Worm (Caenorhabditis elegans): Measurements from ENCODE around the gene ZK488.6.

Gene ZK488.6

ce11 chrV:590182-590581, at the start of gene ZK488.6:
Gene ZK488.6 (plus strand): TSS chrV:590482.
- no peak for TF ChIP-seq tab-1 (GFP tag; IDR thresholded peaks at IDR 0.05)
- no peak for TF ChIP-seq T22C8.4 (GFP tag; IDR thresholded peaks at IDR 0.05)
- no peak for TF ChIP-seq med-1 (GFP tag; optimal IDR thresholded peaks at IDR 0.05; ENCODE audit: insufficient read depth)
- TF ChIP-seq ztf-29 (GFP tag; IDR thresholded peaks at IDR 0.05): no peak
- TF ChIP-seq cog-1 (tag; optimal IDR thresholded peaks at IDR 0.05): no peak

DNA sequence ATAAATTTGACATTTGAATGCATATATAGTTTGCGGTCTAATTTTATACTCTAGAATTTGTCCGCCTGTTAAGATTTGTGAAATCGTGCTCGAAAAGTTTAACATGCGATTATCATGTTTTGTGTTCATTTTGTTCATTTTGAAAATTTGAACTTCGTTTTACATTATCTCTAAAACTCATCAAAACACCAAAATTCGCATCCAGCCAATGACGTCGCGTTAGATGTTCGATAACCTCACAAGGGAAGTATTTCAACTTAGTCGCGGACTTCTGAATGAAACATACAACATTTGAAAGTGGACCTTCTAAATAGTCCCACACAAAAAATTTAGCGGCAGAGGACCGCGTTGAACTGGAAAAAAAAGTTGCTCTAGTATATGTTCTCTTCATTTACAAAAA, 48.8 kb upstream of the ZK488.6 start:
- no peak for TF ChIP-seq ztf-23 (GFP tag; IDR thresholded peaks at IDR 0.05)
- TF ChIP-seq ref-1 (GFP tag; conservative IDR thresholded peaks at IDR 0.05): no peak
- no peak for TF ChIP-seq klf-2 (GFP tag; conservative IDR thresholded peaks at IDR 0.05)
- no peak for TF ChIP-seq med-1 (GFP tag; optimal IDR thresholded peaks at IDR 0.05; ENCODE audit: insufficient read depth)
- no peak for TF ChIP-seq ztf-29 (GFP tag; IDR thresholded peaks at IDR 0.05)
- no peak for TF ChIP-seq T22C8.4 (GFP tag; IDR thresholded peaks at IDR 0.05)
- TF ChIP-seq cog-1 (tag; optimal IDR thresholded peaks at IDR 0.05): no peak
- no peak for TF ChIP-seq flt-1 (GFP tag; IDR thresholded peaks at IDR 0.05)
- no peak for TF ChIP-seq tab-1 (GFP tag; IDR thresholded peaks at IDR 0.05)

- TF ChIP-seq ref-1 (GFP tag; conservative IDR thresholded peaks at IDR 0.05): no peak
- TF ChIP-seq T22C8.4 (GFP tag; IDR thresholded peaks at IDR 0.05): no peak
- no peak for TF ChIP-seq flt-1 (GFP tag; IDR thresholded peaks at IDR 0.05)
- no peak for TF ChIP-seq ztf-23 (GFP tag; IDR thresholded peaks at IDR 0.05)
- TF ChIP-seq med-1 (GFP tag; optimal IDR thresholded peaks at IDR 0.05; ENCODE audit: insufficient read depth): no peak
- no peak for TF ChIP-seq klf-2 (GFP tag; conservative IDR thresholded peaks at IDR 0.05)
- no peak for TF ChIP-seq tab-1 (GFP tag; IDR thresholded peaks at IDR 0.05)
- TF ChIP-seq ztf-29 (GFP tag; IDR thresholded peaks at IDR 0.05): no peak
Observed at ce11 chrV:543169-543568, 47.1 kb upstream of the ZK488.6 start, which contains the start of gene C14C6.3. Gene C14C6.3 (plus strand): TSS chrV:543469.

DNA sequence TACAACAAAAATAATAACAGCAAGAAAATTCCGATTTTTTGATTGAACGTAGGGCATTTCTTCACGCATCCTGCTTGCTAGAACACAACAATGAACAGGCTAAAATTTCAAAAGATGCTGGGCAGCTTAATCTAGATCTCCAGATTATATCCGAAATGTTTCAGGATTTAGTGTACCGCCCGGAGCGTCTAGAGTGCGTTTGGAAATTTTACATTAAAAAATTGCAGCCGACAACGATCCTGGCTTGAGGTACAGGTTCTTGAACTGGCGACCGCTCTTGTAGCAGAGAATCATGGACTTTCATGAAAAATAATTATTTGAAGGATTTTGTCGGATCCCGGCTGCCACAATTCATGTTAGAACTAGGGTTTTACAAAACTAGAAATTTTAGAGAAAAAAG, 42.3 kb upstream of the ZK488.6 start, which contains the start of gene C14C6.6:
C14C6.6 (minus strand) TSS at position 101 of the 400 bp plus-strand sequence.
- no peak for TF ChIP-seq T22C8.4 (GFP tag; IDR thresholded peaks at IDR 0.05)
- TF ChIP-seq cog-1 (tag; optimal IDR thresholded peaks at IDR 0.05): no peak
- no peak for TF ChIP-seq ztf-23 (GFP tag; IDR thresholded peaks at IDR 0.05)
- TF ChIP-seq ref-1 (GFP tag; conservative IDR thresholded peaks at IDR 0.05): no peak
- no peak for TF ChIP-seq tab-1 (GFP tag; IDR thresholded peaks at IDR 0.05)
- no peak for TF ChIP-seq med-1 (GFP tag; optimal IDR thresholded peaks at IDR 0.05; ENCODE audit: insufficient read depth)
- TF ChIP-seq klf-2 (GFP tag; conservative IDR thresholded peaks at IDR 0.05): no peak
- no peak for TF ChIP-seq ztf-29 (GFP tag; IDR thresholded peaks at IDR 0.05)
- TF ChIP-seq flt-1 (GFP tag; IDR thresholded peaks at IDR 0.05): no peak

DNA sequence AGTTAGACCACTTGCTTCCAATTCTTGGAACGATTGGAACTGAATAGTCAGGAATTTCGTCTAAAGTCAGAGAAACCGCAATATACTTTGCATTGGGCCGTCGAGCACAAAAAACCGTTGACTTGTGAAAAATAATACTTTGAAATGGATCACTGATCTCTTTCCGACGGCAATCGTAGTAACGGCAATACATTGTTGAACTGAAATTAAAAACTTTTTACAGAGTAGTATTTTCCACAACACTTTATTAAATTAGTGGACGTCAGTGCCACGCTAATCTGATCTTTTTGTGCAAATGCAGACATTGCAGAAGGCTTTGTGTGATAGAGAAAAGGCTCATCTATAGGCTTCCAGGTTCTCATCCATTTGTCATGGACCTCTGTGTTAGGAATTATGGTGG, 37.9 kb upstream of the ZK488.6 start:
- no peak for TF ChIP-seq tab-1 (GFP tag; IDR thresholded peaks at IDR 0.05)
- TF ChIP-seq med-1 (GFP tag; optimal IDR thresholded peaks at IDR 0.05; ENCODE audit: insufficient read depth): no peak
- TF ChIP-seq flt-1 (GFP tag; IDR thresholded peaks at IDR 0.05): no peak
- TF ChIP-seq ref-1 (GFP tag; conservative IDR thresholded peaks at IDR 0.05): no peak
- TF ChIP-seq ztf-29 (GFP tag; IDR thresholded peaks at IDR 0.05): no peak
- no peak for TF ChIP-seq klf-2 (GFP tag; conservative IDR thresholded peaks at IDR 0.05)
- TF ChIP-seq T22C8.4 (GFP tag; IDR thresholded peaks at IDR 0.05): no peak
- no peak for TF ChIP-seq ztf-23 (GFP tag; IDR thresholded peaks at IDR 0.05)
- TF ChIP-seq cog-1 (tag; optimal IDR thresholded peaks at IDR 0.05): no peak

DNA sequence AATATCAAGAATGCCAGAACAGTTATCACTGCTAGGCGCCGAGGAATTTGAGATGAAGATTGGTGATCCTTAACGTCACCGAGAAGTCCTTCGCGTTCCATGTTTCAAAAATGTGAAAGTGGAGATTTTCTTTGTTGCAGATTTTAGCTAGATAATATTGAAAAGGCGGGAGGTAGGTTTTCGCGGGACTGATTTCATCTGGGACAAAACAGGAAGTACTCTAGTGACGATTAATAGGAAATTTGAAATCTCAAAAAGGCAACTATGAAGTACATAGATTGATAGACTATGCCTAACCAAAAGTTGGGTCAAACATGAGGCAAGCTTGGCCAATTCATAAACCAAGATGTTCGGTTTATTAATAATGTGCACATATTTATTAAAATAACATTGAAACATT, 37.2 kb upstream of the ZK488.6 start, which contains the start of gene C14C6.8:
C14C6.8 (minus strand) TSS at position 101 of the 400 bp plus-strand sequence.
- TF ChIP-seq T22C8.4 (GFP tag; IDR thresholded peaks at IDR 0.05): no peak
- no peak for TF ChIP-seq cog-1 (tag; optimal IDR thresholded peaks at IDR 0.05)
- no peak for TF ChIP-seq klf-2 (GFP tag; conservative IDR thresholded peaks at IDR 0.05)

DNA sequence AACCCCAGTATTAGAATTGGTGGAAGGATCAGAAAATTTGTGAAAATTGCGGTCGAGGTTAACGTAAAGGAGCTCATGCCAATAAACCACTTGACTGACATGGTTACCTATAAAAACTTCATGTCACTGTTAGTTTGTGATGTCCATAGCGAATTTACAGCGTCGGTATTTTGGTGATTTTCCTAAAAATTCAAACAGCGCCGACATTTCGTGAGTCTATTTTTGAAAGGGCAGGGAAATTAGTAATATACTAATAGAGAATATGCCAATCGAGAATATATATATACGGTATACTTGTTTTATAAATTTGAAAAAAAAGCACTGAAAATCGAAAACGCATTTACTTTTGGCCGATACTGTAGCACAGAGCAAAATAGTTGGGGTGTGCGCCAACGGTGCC, 34.2 kb upstream of the ZK488.6 start, which contains the start of gene srx-8:
srx-8 (minus strand) TSS at position 101 of the 400 bp plus-strand sequence.
- TF ChIP-seq flt-1 (GFP tag; IDR thresholded peaks at IDR 0.05): no peak

DNA sequence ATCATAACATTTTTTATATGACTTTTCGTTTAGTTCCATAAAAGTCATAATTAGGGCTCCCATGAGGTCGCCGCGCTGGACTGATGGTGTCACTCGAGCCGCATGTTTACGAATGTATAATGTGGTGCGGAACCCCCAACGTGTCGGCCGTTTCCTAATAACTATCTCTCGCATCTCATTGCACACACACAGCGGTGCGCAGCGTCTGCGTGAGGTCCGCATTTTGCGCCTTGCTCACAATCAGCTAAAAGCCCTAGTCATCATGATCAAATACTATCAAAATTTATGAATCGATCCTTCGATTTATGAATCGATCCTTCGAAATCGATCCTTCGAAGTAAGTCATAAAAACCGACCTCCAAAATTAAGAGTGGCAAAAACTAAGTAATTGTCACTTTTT, 30.3 kb upstream of the ZK488.6 start, which contains the start of gene srx-7:
srx-7 (plus strand) TSS at position 256 of the 400 bp plus-strand sequence.
- TF ChIP-seq ztf-29 (GFP tag; IDR thresholded peaks at IDR 0.05) (no peak), cog-1 (tag; optimal IDR thresholded peaks at IDR 0.05) (no peak), klf-2 (GFP tag; conservative IDR thresholded peaks at IDR 0.05) (no peak), tab-1 (GFP tag; IDR thresholded peaks at IDR 0.05) (no peak), ref-1 (GFP tag; conservative IDR thresholded peaks at IDR 0.05) (no peak), T22C8.4 (GFP tag; IDR thresholded peaks at IDR 0.05) (no peak), ztf-23 (GFP tag; IDR thresholded peaks at IDR 0.05) (no peak), med-1 (GFP tag; optimal IDR thresholded peaks at IDR 0.05; ENCODE audit: insufficient read depth) (no peak), flt-1 (GFP tag; IDR thresholded peaks at IDR 0.05) (no peak)

ce11 chrV:562834-563233, 27.4 kb upstream of the ZK488.6 start, which contains the start of gene C14C6.2:
Gene C14C6.2 (plus strand): TSS chrV:563134.
- no peak for TF ChIP-seq flt-1 (GFP tag; IDR thresholded peaks at IDR 0.05)

ce11 chrV:565984-566383, 24.3 kb upstream of the ZK488.6 start, which contains the start of gene sri-73:
Gene sri-73 (minus strand): TSS chrV:566084.
- TF ChIP-seq ref-1 (GFP tag; conservative IDR thresholded peaks at IDR 0.05): no peak
- no peak for TF ChIP-seq klf-2 (GFP tag; conservative IDR thresholded peaks at IDR 0.05)
- no peak for TF ChIP-seq ztf-29 (GFP tag; IDR thresholded peaks at IDR 0.05)
- TF ChIP-seq cog-1 (tag; optimal IDR thresholded peaks at IDR 0.05): no peak
- no peak for TF ChIP-seq tab-1 (GFP tag; IDR thresholded peaks at IDR 0.05)
- no peak for TF ChIP-seq med-1 (GFP tag; optimal IDR thresholded peaks at IDR 0.05; ENCODE audit: insufficient read depth)
- no peak for TF ChIP-seq ztf-23 (GFP tag; IDR thresholded peaks at IDR 0.05)
- no peak for TF ChIP-seq T22C8.4 (GFP tag; IDR thresholded peaks at IDR 0.05)
- no peak for TF ChIP-seq flt-1 (GFP tag; IDR thresholded peaks at IDR 0.05)

- no peak for TF ChIP-seq ref-1 (GFP tag; conservative IDR thresholded peaks at IDR 0.05)
- TF ChIP-seq tab-1 (GFP tag; IDR thresholded peaks at IDR 0.05): no peak
- TF ChIP-seq med-1 (GFP tag; optimal IDR thresholded peaks at IDR 0.05; ENCODE audit: insufficient read depth): no peak
- no peak for TF ChIP-seq klf-2 (GFP tag; conservative IDR thresholded peaks at IDR 0.05)
- TF ChIP-seq flt-1 (GFP tag; IDR thresholded peaks at IDR 0.05): no peak
Observed at ce11 chrV:568105-568504, 22.2 kb upstream of the ZK488.6 start, which contains the start of gene sri-72. Gene sri-72 (minus strand): TSS chrV:568205.

Data from whole organism, midembryonic.